Fruit fly (Drosophila melanogaster) whole organism, embryonic: ENCODE measurements around the gene slf.

Experiments used
- Abd-B ChIP-seq: fragments of 200-800 bp; sonication (Bioruptor generic); optimal IDR thresholded peaks from 2 replicates; lab custom pipeline; 2018; ENCODE audit warnings: missing biosample characterization, mild to moderate bottlenecking, missing genetic modification characterization, moderate library complexity
- Ada2b ChIP-seq: fragments of 200-800 bp; sonication (Bioruptor generic); IDR thresholded peaks from 2 replicates; pipeline ENCODE4 v1.3.6; 2022; ENCODE audit warnings: missing biosample characterization, missing genetic modification characterization
- CG10267 ChIP-seq: fragments of 200-800 bp; sonication (Bioruptor generic); optimal IDR thresholded peaks from 2 replicates; lab custom pipeline; 2018; ENCODE audit warnings: missing biosample characterization, mild to moderate bottlenecking, missing genetic modification characterization, moderate library complexity
- CG10321 ChIP-seq: fragments of 200-800 bp; sonication (Bioruptor generic); IDR thresholded peaks from 2 replicates; pipeline ENCODE4 v1.3.6; 2022; ENCODE audit warnings: missing biosample characterization, missing genetic modification characterization
- CG11093 ChIP-seq: fragments of 200-800 bp; sonication (Bioruptor generic); IDR thresholded peaks from 3 replicates; pipeline ENCODE4 v1.3.6; 2022; ENCODE audit warnings: missing biosample characterization, missing genetic modification characterization
- CG12071 ChIP-seq: fragments of 200-800 bp; sonication (Bioruptor generic); optimal IDR thresholded peaks from 3 replicates; lab custom pipeline; 2018; ENCODE audit warnings: missing biosample characterization, mild to moderate bottlenecking, missing genetic modification characterization
- CG12659 ChIP-seq: fragments of 200-800 bp; sonication (Bioruptor generic); optimal IDR thresholded peaks from 3 replicates; lab custom pipeline; 2017; ENCODE audit warnings: mild to moderate bottlenecking, missing biosample characterization, missing genetic modification reagents, missing genetic modification characterization
- CG13123 ChIP-seq: fragments of 200-800 bp; sonication (Bioruptor generic); optimal IDR thresholded peaks from 2 replicates; lab custom pipeline; 2016; ENCODE audit warnings: missing biosample characterization, missing genetic modification characterization
- CG14965 ChIP-seq: fragments of 200-800 bp; sonication (Bioruptor generic); optimal IDR thresholded peaks from 2 replicates; lab custom pipeline; 2016; ENCODE audit warnings: missing biosample characterization, missing genetic modification characterization, borderline replicate concordance
- CG17328 ChIP-seq: fragments of 200-800 bp; sonication (Bioruptor generic); IDR thresholded peaks from 2 replicates; pipeline ENCODE4 v1.3.6; 2022; ENCODE audit warnings: missing biosample characterization, missing genetic modification characterization
- CG17829 ChIP-seq: fragments of 200-800 bp; optimal IDR thresholded peaks from 2 replicates; lab custom pipeline; 2019; ENCODE audit warnings: missing biosample characterization, mild to moderate bottlenecking, missing genetic modification characterization, moderate library complexity
- CG2129 ChIP-seq: fragments of 200-800 bp; sonication (Bioruptor generic); IDR thresholded peaks from 2 replicates; pipeline ENCODE4 v1.3.6; 2022; ENCODE audit warnings: missing biosample characterization, missing genetic modification characterization; ENCODE audit not compliant: partially characterized antibody
- CG2889 ChIP-seq: fragments of 200-800 bp; sonication (Bioruptor generic); IDR thresholded peaks from 3 replicates; pipeline ENCODE4 v1.3.6; 2022; ENCODE audit warnings: missing biosample characterization, missing genetic modification characterization
- CG30020 ChIP-seq: fragments of 200-800 bp; optimal IDR thresholded peaks from 2 replicates; lab custom pipeline; 2019; ENCODE audit warnings: missing biosample characterization, mild to moderate bottlenecking, missing genetic modification characterization, moderate library complexity
- CG3163 ChIP-seq: fragments of 200-800 bp; sonication (Bioruptor generic); optimal IDR thresholded peaks from 3 replicates; lab custom pipeline; 2016; ENCODE audit warnings: missing biosample characterization, missing genetic modification characterization
- CG43689 ChIP-seq: fragments of 200-800 bp; sonication (Bioruptor generic); IDR thresholded peaks from 2 replicates; pipeline ENCODE4 v1.3.6; 2022; ENCODE audit warnings: missing biosample characterization, missing genetic modification characterization
- CG4820 ChIP-seq: fragments of 200-800 bp; sonication (Bioruptor generic); optimal IDR thresholded peaks from 3 replicates; lab custom pipeline; 2016; ENCODE audit warnings: missing biosample characterization, missing genetic modification characterization
- CG4854 ChIP-seq: fragments of 200-800 bp; sonication (Bioruptor generic); optimal IDR thresholded peaks from 2 replicates; lab custom pipeline; 2016; ENCODE audit warnings: missing biosample characterization, missing genetic modification characterization, inconsistent platforms
- CG7271 ChIP-seq: fragments of 200-800 bp; sonication (Bioruptor generic); optimal IDR thresholded peaks from 2 replicates; lab custom pipeline; 2018; ENCODE audit warnings: missing biosample characterization, mild to moderate bottlenecking, missing genetic modification characterization, moderate library complexity
- CG7987 ChIP-seq: fragments of 200-800 bp; sonication (Bioruptor generic); optimal IDR thresholded peaks from 2 replicates; lab custom pipeline; 2018; ENCODE audit warnings: missing biosample characterization, mild to moderate bottlenecking, missing genetic modification characterization, moderate library complexity
- CG8290 ChIP-seq, 3 experiments: fragments of 200-800 bp; sonication (Bioruptor generic); optimal IDR thresholded peaks; 2 replicates each; lab custom pipeline; 2016 to 2019; ENCODE audit warnings: missing biosample characterization in 3 of 3, missing genetic modification characterization in 3 of 3, mild to moderate bottlenecking in 2 of 3, moderate library complexity in 1 of 3
- CG8478 ChIP-seq: fragments of >200 bp; optimal IDR thresholded peaks from 2 replicates; lab custom pipeline; 2018
- Camta ChIP-seq: fragments of 200-800 bp; sonication (Bioruptor generic); optimal IDR thresholded peaks from 2 replicates; lab custom pipeline; 2016; ENCODE audit warnings: missing biosample characterization, missing genetic modification characterization
- CkIIα-i1 ChIP-seq: fragments of 200-800 bp; sonication (Bioruptor generic); IDR thresholded peaks from 2 replicates; pipeline ENCODE4 v1.3.6; 2022; ENCODE audit warnings: missing biosample characterization, missing genetic modification characterization
- Dll ChIP-seq: fragments of 200-800 bp; sonication (Bioruptor generic); IDR thresholded peaks from 4 replicates; pipeline ENCODE4 v1.3.6; 2022; ENCODE audit warnings: missing biosample characterization, missing genetic modification characterization; ENCODE audit not compliant: partially characterized antibody
- Fer1 ChIP-seq: fragments of 200-800 bp; sonication (Bioruptor generic); optimal IDR thresholded peaks from 2 replicates; lab custom pipeline; 2017; ENCODE audit warnings: missing biosample characterization, mild to moderate bottlenecking, missing genetic modification characterization
- Hmx ChIP-seq: fragments of 200-800 bp; sonication (Bioruptor generic); optimal IDR thresholded peaks from 2 replicates; lab custom pipeline; 2016; ENCODE audit warnings: missing biosample characterization, missing genetic modification characterization
- Lim3 ChIP-seq: fragments of 200-800 bp; sonication (Bioruptor generic); IDR thresholded peaks from 2 replicates; pipeline ENCODE4 v1.3.6; 2022; ENCODE audit warnings: missing biosample characterization, missing genetic modification characterization
- Myb ChIP-seq: fragments of 200-800 bp; sonication (Bioruptor generic); optimal IDR thresholded peaks from 2 replicates; lab custom pipeline; 2016; ENCODE audit warnings: missing biosample characterization, missing genetic modification characterization
- Oaz ChIP-seq: fragments of 200-800 bp; sonication (Bioruptor generic); IDR thresholded peaks from 2 replicates; pipeline ENCODE4 v1.3.6; 2022; ENCODE audit warnings: missing biosample characterization, missing genetic modification characterization
- Sry-δ ChIP-seq: fragments of 200-800 bp; sonication (Bioruptor generic); optimal IDR thresholded peaks from 2 replicates; lab custom pipeline; 2016; ENCODE audit warnings: missing biosample characterization, missing genetic modification characterization
- bsh ChIP-seq, 2 experiments: fragments of 200-800 bp; sonication (Bioruptor generic); optimal IDR thresholded peaks; 2 replicates each; lab custom pipeline; 2017 to 2018; ENCODE audit warnings: mild to moderate bottlenecking in 2 of 2, missing biosample characterization in 2 of 2, missing genetic modification characterization in 2 of 2, moderate library complexity in 1 of 2
- cwo ChIP-seq: fragments of 200-800 bp; sonication (Bioruptor generic); optimal IDR thresholded peaks from 3 replicates; lab custom pipeline; 2017; ENCODE audit warnings: missing biosample characterization, missing genetic modification characterization, mild to moderate bottlenecking, moderate library complexity, missing genetic modification reagents
- grau ChIP-seq: fragments of 200-800 bp; optimal IDR thresholded peaks from 3 replicates; lab custom pipeline; 2019; ENCODE audit warnings: missing biosample characterization, mild to moderate bottlenecking, missing genetic modification characterization, moderate library complexity
- gsb ChIP-seq: fragments of 200-800 bp; sonication (Bioruptor generic); IDR thresholded peaks from 2 replicates; pipeline ENCODE4 v1.3.6; 2022; ENCODE audit warnings: missing biosample characterization, missing genetic modification characterization
- jigr1 ChIP-seq: fragments of 200-800 bp; sonication (Bioruptor generic); IDR thresholded peaks from 3 replicates; pipeline ENCODE4 v1.3.6; 2022; ENCODE audit warnings: missing biosample characterization, missing genetic modification characterization
- jing ChIP-seq: fragments of 200-800 bp; sonication (Bioruptor generic); optimal IDR thresholded peaks from 2 replicates; lab custom pipeline; 2018; ENCODE audit warnings: missing biosample characterization, mild to moderate bottlenecking, missing genetic modification characterization
- lola ChIP-seq, 3 experiments: fragments of >200 bp in 2 of 3; fragments of 200-800 bp in 1 of 3; sonication (Bioruptor generic) in 1 of 3; optimal IDR thresholded peaks; 2 replicates each; lab custom pipeline; 2017 to 2019; ENCODE audit warnings: missing biosample characterization in 3 of 3, missing genetic modification characterization in 3 of 3, mild to moderate bottlenecking in 1 of 3, moderate library complexity in 1 of 3
- lov ChIP-seq, 2 experiments: fragments of 200-800 bp in 1 of 2; fragments of >200 bp in 1 of 2; sonication (Bioruptor generic) in 1 of 2; IDR thresholded peaks in 1 of 2; optimal IDR thresholded peaks in 1 of 2; 2 replicates in 1 of 2; 3 replicates in 1 of 2; pipeline versions ENCODE4 v1.3.6 to Lab custom; 2017 to 2022; ENCODE audit warnings: missing biosample characterization in 1 of 2, missing genetic modification characterization in 1 of 2
- maf-S ChIP-seq: fragments of 200-800 bp; sonication (Bioruptor generic); optimal IDR thresholded peaks from 2 replicates; lab custom pipeline; 2016; ENCODE audit warnings: missing biosample characterization, missing genetic modification characterization
- mirr ChIP-seq: fragments of 200-800 bp; sonication (Bioruptor generic); optimal IDR thresholded peaks from 3 replicates; lab custom pipeline; 2018; ENCODE audit warnings: missing biosample characterization, mild to moderate bottlenecking, missing genetic modification characterization
- nom ChIP-seq: fragments of 200-800 bp; sonication (Bioruptor generic); optimal IDR thresholded peaks from 2 replicates; lab custom pipeline; 2017; ENCODE audit warnings: missing biosample characterization, missing genetic modification characterization, mild to moderate bottlenecking, moderate library complexity, missing genetic modification reagents
- pho ChIP-seq: fragments of 200-800 bp; sonication (Bioruptor generic); optimal IDR thresholded peaks from 2 replicates; lab custom pipeline; 2016; ENCODE audit warnings: missing biosample characterization, missing genetic modification characterization
- pum ChIP-seq: fragments of 200-800 bp; sonication (Bioruptor generic); optimal IDR thresholded peaks from 2 replicates; lab custom pipeline; 2016; ENCODE audit warnings: missing biosample characterization, missing genetic modification characterization
- sc ChIP-seq, 3 experiments: fragments of >200 bp in 2 of 3; fragments of 200-800 bp in 1 of 3; sonication (Bioruptor generic) in 1 of 3; optimal IDR thresholded peaks; 2 replicates in 2 of 3; 3 replicates in 1 of 3; lab custom pipeline; 2017; ENCODE audit warnings: mild to moderate bottlenecking in 1 of 3, missing biosample characterization in 1 of 3, missing genetic modification characterization in 1 of 3, missing genetic modification reagents in 1 of 3
- sd ChIP-seq: fragments of 200-800 bp; sonication (Bioruptor generic); optimal IDR thresholded peaks from 3 replicates; lab custom pipeline; 2018; ENCODE audit warnings: missing biosample characterization, mild to moderate bottlenecking, missing genetic modification characterization, moderate library complexity
- sens-2 ChIP-seq: fragments of 200-800 bp; sonication (Bioruptor generic); IDR thresholded peaks from 2 replicates; pipeline ENCODE4 v1.3.6; 2022; ENCODE audit warnings: missing biosample characterization, missing genetic modification characterization
- slp2 ChIP-seq: fragments of 200-800 bp; sonication (Bioruptor generic); optimal IDR thresholded peaks from 2 replicates; lab custom pipeline; 2016; ENCODE audit warnings: missing biosample characterization, missing genetic modification characterization
- tap ChIP-seq: fragments of 200-800 bp; optimal IDR thresholded peaks from 3 replicates; lab custom pipeline; 2019; ENCODE audit warnings: missing biosample characterization, mild to moderate bottlenecking, missing genetic modification characterization, moderate library complexity
- tgo ChIP-seq: fragments of 200-800 bp; sonication (Bioruptor generic); IDR thresholded peaks from 3 replicates; pipeline ENCODE4 v1.3.6; 2022; ENCODE audit warnings: missing biosample characterization, missing genetic modification characterization

slf gene

DNA sequence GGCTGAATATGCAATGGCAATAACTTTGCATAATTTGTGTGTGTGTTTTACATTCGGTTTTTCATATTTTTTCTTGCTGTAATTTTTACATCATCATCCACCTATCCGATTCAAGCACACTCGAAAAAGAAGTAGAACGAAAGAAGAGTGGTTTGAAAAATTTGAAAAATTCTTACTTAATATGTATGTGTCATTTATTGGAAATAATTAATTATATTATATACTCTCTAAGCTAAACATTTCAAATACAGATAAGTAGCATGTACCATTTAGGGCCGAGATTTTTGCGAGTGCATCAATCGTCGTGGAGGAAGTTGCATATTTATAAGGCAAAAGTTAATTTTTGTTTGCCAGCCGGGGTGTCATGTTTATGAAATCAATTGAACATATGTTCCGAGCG is 4.4 kb upstream of the slf start (continued):
- TF ChIP-seq Myb (GFP tag; lab: Kevin White, UChicago), result no peak
- TF ChIP-seq Oaz, result peak; percentile 37; the same call in 1 of the 2 replicates
- no peak for TF ChIP-seq CG7271 (tag; lab: Kevin White, UChicago)
- no peak for TF ChIP-seq CG8290 (GFP tag; optimal IDR thresholded peaks at IDR 0.05; lab: Kevin White, UChicago)
- TF ChIP-seq CG8290 (tag; optimal IDR thresholded peaks at IDR 0.05; lab: Kevin White, UChicago), result no peak
- TF ChIP-seq pho (GFP tag; lab: Kevin White, UChicago), result no peak
- no peak for TF ChIP-seq mirr (GFP tag; lab: Kevin White, UChicago)
- no peak for TF ChIP-seq Lim3 (GFP tag; lab: Robert Waterston, UW)
- TF ChIP-seq jigr1 (GFP tag; lab: Robert Waterston, UW), result no peak
- no peak for TF ChIP-seq Dll
- no peak for TF ChIP-seq CG4820 (GFP tag; lab: Kevin White, UChicago)
- TF ChIP-seq Sry-δ (GFP tag; lab: Kevin White, UChicago), result no peak
- TF ChIP-seq tap (tag; lab: Kevin White, UChicago), result peak; percentile 15
- TF ChIP-seq lola (GFP tag; optimal IDR thresholded peaks at IDR 0.05; lab: Kevin White, UChicago), result no peak
- no peak for TF ChIP-seq CG30020
- TF ChIP-seq CG13123, result no peak
- no peak for TF ChIP-seq CG7987 (GFP tag; lab: Kevin White, UChicago)
- TF ChIP-seq slp2, result no peak
- no peak for TF ChIP-seq Fer1 (GFP tag; lab: Kevin White, UChicago)
- TF ChIP-seq Abd-B (GFP tag; lab: Kevin White, UChicago), result no peak
- TF ChIP-seq CG3163 (GFP tag; lab: Kevin White, UChicago), result no peak
- TF ChIP-seq lov (optimal IDR thresholded peaks at IDR 0.05; lab: Kevin White, UChicago), result no peak
- no peak for TF ChIP-seq lov (GFP tag; IDR thresholded peaks at IDR 0.05; lab: Robert Waterston, UW)
- TF ChIP-seq CG8478 (lab: Kevin White, UChicago), result no peak
- no peak for TF ChIP-seq CG10321 (GFP tag; lab: Robert Waterston, UW)
- TF ChIP-seq bsh (GFP tag; optimal IDR thresholded peaks at IDR 0.05; lab: Kevin White, UChicago), result peak in 1 of 2 experiments; percentile 19
- TF ChIP-seq Camta (GFP tag; lab: Kevin White, UChicago), result no peak
- no peak for TF ChIP-seq CG4854 (GFP tag; lab: Kevin White, UChicago)
- TF ChIP-seq nom (GFP tag; lab: Kevin White, UChicago), result no peak
- TF ChIP-seq CG17328 (GFP tag; lab: Robert Waterston, UW), result 0 out of 2 replicates have a peak, but pooled peaks have one; percentile 21
- TF ChIP-seq CG12071 (GFP tag; lab: Kevin White, UChicago), result no peak
- TF ChIP-seq CkIIα-i1 (GFP tag; lab: Robert Waterston, UW), result no peak
- no peak for TF ChIP-seq CG11093 (GFP tag; lab: Robert Waterston, UW)
- no peak for TF ChIP-seq CG12659 (GFP tag; lab: Kevin White, UChicago)
- no peak for TF ChIP-seq CG17829 (tag; lab: Kevin White, UChicago)
- no peak for TF ChIP-seq sc (optimal IDR thresholded peaks at IDR 0.05; lab: Kevin White, UChicago)
- TF ChIP-seq sc (GFP tag; optimal IDR thresholded peaks at IDR 0.05; lab: Kevin White, UChicago), result no peak
- TF ChIP-seq cwo (GFP tag; lab: Kevin White, UChicago), result no peak
- TF ChIP-seq tgo (GFP tag; lab: Robert Waterston, UW), result peak; percentile 64; the same call in 2 of the 3 replicates
- TF ChIP-seq pum (GFP tag; lab: Kevin White, UChicago), result no peak
- no peak for TF ChIP-seq CG2889
- no peak for TF ChIP-seq Hmx (GFP tag; lab: Kevin White, UChicago)
- TF ChIP-seq sd, result no peak
- no peak for TF ChIP-seq jing (GFP tag; lab: Kevin White, UChicago)
- 0 out of 2 replicates have a peak, but pooled peaks have one; percentile 5 for TF ChIP-seq CG43689 (GFP tag; lab: Robert Waterston, UW)
- TF ChIP-seq maf-S, result no peak
- TF ChIP-seq grau (tag; lab: Kevin White, UChicago), result peak; percentile 33
- TF ChIP-seq sens-2 (GFP tag; lab: Robert Waterston, UW), result no peak
- no peak for TF ChIP-seq CG10267 (tag; lab: Kevin White, UChicago)
- no peak for TF ChIP-seq CG14965 (GFP tag; lab: Kevin White, UChicago)
- TF ChIP-seq Ada2b (GFP tag; lab: Robert Waterston, UW), result peak; percentile 60; the same call in 1 of the 2 replicates
- no peak for TF ChIP-seq gsb (GFP tag; lab: Robert Waterston, UW)
- TF ChIP-seq CG2129 (GFP tag; lab: Robert Waterston, UW), result no peak
